Fruit fly (Drosophila melanogaster): ENCODE data around the gene Saysd1.

Saysd1 gene

DNA sequence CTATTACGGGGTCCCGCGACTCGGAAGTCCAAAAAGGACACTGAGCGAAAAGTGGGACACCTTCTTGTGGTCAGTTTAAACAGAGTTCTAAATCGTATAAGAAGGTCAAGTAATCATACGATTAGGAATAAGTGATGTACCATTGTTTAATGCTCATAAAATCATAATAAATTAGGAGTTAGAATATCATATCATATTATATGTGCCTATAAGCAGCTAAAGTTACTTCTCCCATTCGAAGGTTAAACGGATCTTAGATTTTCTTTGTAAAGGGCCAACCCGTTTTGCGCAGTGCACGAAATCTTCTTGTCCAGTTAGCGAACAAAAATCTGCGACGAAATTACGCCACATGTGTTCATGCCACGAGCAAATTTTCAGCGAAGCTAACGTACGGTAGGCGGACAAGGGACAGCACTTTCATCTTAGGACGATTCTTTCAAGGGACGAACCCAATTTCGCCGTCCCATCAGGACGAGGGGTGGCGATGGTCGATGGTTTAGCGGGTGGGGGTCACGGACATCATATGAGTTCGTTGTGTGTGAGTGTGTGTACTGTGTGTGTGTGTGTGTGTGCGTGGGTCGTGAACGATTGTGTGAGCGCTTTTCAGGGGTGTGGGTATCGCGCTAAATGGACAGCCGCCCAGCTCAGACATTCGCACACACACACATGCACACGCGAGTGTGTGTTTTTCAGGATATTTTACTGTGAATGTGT lies 46.6 kb downstream of the Saysd1 start (continued):
- no peak for TF ChIP-seq CG2199 (GFP tag; IDR thresholded peaks at IDR 0.05)
- peak; percentile 31 for TF ChIP-seq Hand (GFP tag; optimal IDR thresholded peaks at IDR 0.05)
- no peak for TF ChIP-seq tll (GFP tag; optimal IDR thresholded peaks at IDR 0.05)
- TF ChIP-seq Dip3 (GFP tag; optimal IDR thresholded peaks at IDR 0.05): peak; percentile 32
- peak; percentile 45; the same call in 1 of the 2 replicates for TF ChIP-seq sisA (GFP tag; IDR thresholded peaks at IDR 0.05)
- peak; percentile 76 for TF ChIP-seq CG7556 (GFP tag; optimal IDR thresholded peaks at IDR 0.05)
- TF ChIP-seq ac (GFP tag; optimal IDR thresholded peaks at IDR 0.05): no peak
- peak; percentile 21; the same call in 1 of the 2 replicates for TF ChIP-seq CG4404 (GFP tag; IDR thresholded peaks at IDR 0.05)
- TF ChIP-seq cwo (GFP tag; optimal IDR thresholded peaks at IDR 0.05): peak; percentile 36
- peak; percentile 19 for TF ChIP-seq Atf-2 (GFP tag; optimal IDR thresholded peaks at IDR 0.05)
- TF ChIP-seq ara (GFP tag; IDR thresholded peaks at IDR 0.05): no peak; the same call in 1 of the 2 replicates
- TF ChIP-seq CG10147 (GFP tag; optimal IDR thresholded peaks at IDR 0.05): peak; percentile 33
- TF ChIP-seq gfzf (GFP tag; optimal IDR thresholded peaks at IDR 0.05): no peak
- no peak for TF ChIP-seq klu (GFP tag; IDR thresholded peaks at IDR 0.05)
- TF ChIP-seq ind (GFP tag; optimal IDR thresholded peaks at IDR 0.05): peak; percentile 32
- TF ChIP-seq tin (GFP tag; optimal IDR thresholded peaks at IDR 0.05): peak; percentile 22
- TF ChIP-seq CG7839 (tag; optimal IDR thresholded peaks at IDR 0.05): peak; percentile 65
- TF ChIP-seq rib (GFP tag; IDR thresholded peaks at IDR 0.05): no peak
- no peak for TF ChIP-seq Opbp (GFP tag; IDR thresholded peaks at IDR 0.05; ENCODE audit: partially characterized antibody)
- TF ChIP-seq CG18262 (tag; optimal IDR thresholded peaks at IDR 0.05): peak; percentile 55
- TF ChIP-seq dm (GFP tag; optimal IDR thresholded peaks at IDR 0.05): no peak
- no peak for TF ChIP-seq Hey (tag; optimal IDR thresholded peaks at IDR 0.05)
- peak; percentile 50 for TF ChIP-seq CG9215 (GFP tag; IDR thresholded peaks at IDR 0.05)
- TF ChIP-seq CG18764 (GFP tag; optimal IDR thresholded peaks at IDR 0.05): no peak
- TF ChIP-seq ken (GFP tag; IDR thresholded peaks at IDR 0.05): no peak
- TF ChIP-seq Sin3A (optimal IDR thresholded peaks at IDR 0.05): no peak
- no peak for TF ChIP-seq ash1 (GFP tag; optimal IDR thresholded peaks at IDR 0.05)
- TF ChIP-seq CG6689 (GFP tag; IDR thresholded peaks at IDR 0.05): peak; percentile 73
- TF ChIP-seq HmgD (GFP tag; optimal IDR thresholded peaks at IDR 0.05): no peak
- no peak for TF ChIP-seq CG7271 (tag; optimal IDR thresholded peaks at IDR 0.05)
- TF ChIP-seq wor (GFP tag; IDR thresholded peaks at IDR 0.05): no peak
- peak; percentile 49 for TF ChIP-seq CG12769 (tag; optimal IDR thresholded peaks at IDR 0.05)
- TF ChIP-seq sima (GFP tag; optimal IDR thresholded peaks at IDR 0.05): no peak
- peak; percentile 73 for TF ChIP-seq Meics (GFP tag; optimal IDR thresholded peaks at IDR 0.05)
- peak; percentile 21; the same call in 1 of the 2 replicates for TF ChIP-seq E2f2 (GFP tag; IDR thresholded peaks at IDR 0.05)
- TF ChIP-seq grau (tag; optimal IDR thresholded peaks at IDR 0.05): peak; percentile 57
- no peak for TF ChIP-seq luna (GFP tag; optimal IDR thresholded peaks at IDR 0.05)
- no peak for TF ChIP-seq CG8089 (GFP tag; optimal IDR thresholded peaks at IDR 0.05)
- no peak for TF ChIP-seq pita (GFP tag; optimal IDR thresholded peaks at IDR 0.05)
- no peak for TF ChIP-seq ftz-f1 (GFP tag; optimal IDR thresholded peaks at IDR 0.05)
- 0 out of 2 replicates have a peak, but pooled peaks have one; percentile 16 for TF ChIP-seq CG10366 (GFP tag; IDR thresholded peaks at IDR 0.05)
- TF ChIP-seq Elba2 (GFP tag; optimal IDR thresholded peaks at IDR 0.05): no peak
- TF ChIP-seq D (optimal IDR thresholded peaks at IDR 0.05): peak; percentile 19
- TF ChIP-seq D (GFP tag; optimal IDR thresholded peaks at IDR 0.05): peak; percentile 3
- no peak for TF ChIP-seq CG12236 (GFP tag; optimal IDR thresholded peaks at IDR 0.05)
- TF ChIP-seq pnt (GFP tag; optimal IDR thresholded peaks at IDR 0.05): peak; percentile 20
- TF ChIP-seq CG31441 (GFP tag; IDR thresholded peaks at IDR 0.05): peak; percentile 51; the same call in 1 of the 2 replicates
- TF ChIP-seq chinmo (GFP tag; IDR thresholded peaks at IDR 0.05; ENCODE audit: partially characterized antibody): no peak
- no peak for TF ChIP-seq pfk (GFP tag; optimal IDR thresholded peaks at IDR 0.05)
- TF ChIP-seq Gug (GFP tag; IDR thresholded peaks at IDR 0.05): no peak; the same call in 3 of the 4 replicates
- no peak for TF ChIP-seq wdn (GFP tag; IDR thresholded peaks at IDR 0.05)

All from whole organism, embryonic.